Fruit fly (Drosophila melanogaster) whole organism, pupa: ENCODE results near the gene swm.

ENCODE experiments used
- CG10348 ChIP-seq: fragments of 200-800 bp; sonication (Bioruptor generic); IDR thresholded peaks from 2 replicates; pipeline ENCODE4 v1.3.6; 2022; ENCODE audit warnings: missing biosample characterization, missing genetic modification characterization
- CG12605 ChIP-seq: fragments of 200-800 bp; sonication (Bioruptor generic); IDR thresholded peaks from 2 replicates; pipeline ENCODE4 v1.3.6; 2022; ENCODE audit warnings: missing biosample characterization, missing genetic modification characterization
- CG13204 ChIP-seq: fragments of 200-800 bp; sonication (Bioruptor generic); optimal IDR thresholded peaks from 2 replicates; lab custom pipeline; 2018; ENCODE audit warnings: missing biosample characterization, mild to moderate bottlenecking, missing genetic modification characterization, moderate library complexity
- CG14655 ChIP-seq: fragments of 200-800 bp; sonication (Bioruptor generic); optimal IDR thresholded peaks from 3 replicates; lab custom pipeline; 2017; ENCODE audit warnings: mild to moderate bottlenecking, missing biosample characterization, missing genetic modification reagents, missing genetic modification characterization
- CG15710 ChIP-seq: fragments of 200-800 bp; sonication (Bioruptor generic); optimal IDR thresholded peaks from 2 replicates; lab custom pipeline; 2018; ENCODE audit warnings: missing biosample characterization, mild to moderate bottlenecking, missing genetic modification characterization, moderate library complexity
- CG17806 ChIP-seq: fragments of 200-800 bp; sonication (Bioruptor generic); optimal IDR thresholded peaks from 2 replicates; lab custom pipeline; 2018; ENCODE audit warnings: missing biosample characterization, mild to moderate bottlenecking, missing genetic modification characterization, moderate library complexity
- CG32121 ChIP-seq: fragments of 200-800 bp; sonication (Bioruptor generic); IDR thresholded peaks from 2 replicates; pipeline ENCODE4 v1.3.6; 2022; ENCODE audit warnings: missing biosample characterization, missing genetic modification characterization
- CG34367 ChIP-seq: fragments of 200-800 bp; sonication (Bioruptor generic); optimal IDR thresholded peaks from 2 replicates; lab custom pipeline; 2018; ENCODE audit warnings: missing biosample characterization, mild to moderate bottlenecking, missing genetic modification characterization
- CG4496 ChIP-seq: fragments of 200-800 bp; sonication (Bioruptor generic); IDR thresholded peaks from 3 replicates; pipeline ENCODE4 v1.3.6; 2022; ENCODE audit warnings: missing biosample characterization, missing genetic modification characterization
- CG8159 ChIP-seq: fragments of 200-800 bp; sonication (Bioruptor generic); optimal IDR thresholded peaks from 3 replicates; lab custom pipeline; 2018; ENCODE audit warnings: missing biosample characterization, mild to moderate bottlenecking, missing genetic modification characterization, moderate library complexity
- CG8301 ChIP-seq: fragments of 200-800 bp; sonication (Bioruptor generic); optimal IDR thresholded peaks from 2 replicates; lab custom pipeline; 2018; ENCODE audit warnings: missing biosample characterization, mild to moderate bottlenecking, missing genetic modification characterization
- CG9948 ChIP-seq: fragments of 200-800 bp; sonication (Bioruptor generic); optimal IDR thresholded peaks from 2 replicates; lab custom pipeline; 2018; ENCODE audit warnings: missing biosample characterization, mild to moderate bottlenecking, missing genetic modification characterization, moderate library complexity
- D1 ChIP-seq: fragments of 200-800 bp; sonication (Bioruptor generic); optimal IDR thresholded peaks from 2 replicates; lab custom pipeline; 2018; ENCODE audit warnings: missing biosample characterization, mild to moderate bottlenecking, missing genetic modification characterization, moderate library complexity
- EcR ChIP-seq: fragments of 200-800 bp; sonication (Bioruptor generic); optimal IDR thresholded peaks from 3 replicates; lab custom pipeline; 2019; ENCODE audit warnings: missing biosample characterization, missing genetic modification characterization, mild to moderate bottlenecking, moderate library complexity, missing genetic modification reagents
- Ets98B ChIP-seq: fragments of 200-800 bp; sonication (Bioruptor generic); IDR thresholded peaks from 2 replicates; pipeline ENCODE4 v1.3.6; 2022; ENCODE audit warnings: missing biosample characterization, missing genetic modification characterization
- Pif1A ChIP-seq: fragments of 200-800 bp; sonication (Bioruptor generic); optimal IDR thresholded peaks from 3 replicates; lab custom pipeline; 2016; ENCODE audit warnings: missing biosample characterization, missing genetic modification characterization
- Pif1B ChIP-seq: fragments of 200-800 bp; sonication (Bioruptor generic); optimal IDR thresholded peaks from 3 replicates; lab custom pipeline; 2016; ENCODE audit warnings: missing biosample characterization, missing genetic modification characterization
- Snoo ChIP-seq: fragments of 200-800 bp; sonication (Bioruptor generic); optimal IDR thresholded peaks from 3 replicates; lab custom pipeline; 2017; ENCODE audit warnings: missing biosample characterization, mild to moderate bottlenecking, missing genetic modification characterization, inconsistent platforms
- fd96Ca ChIP-seq: fragments of 200-800 bp; sonication (Bioruptor generic); IDR thresholded peaks from 3 replicates; pipeline ENCODE4 v1.3.6; 2022; ENCODE audit warnings: missing biosample characterization, missing genetic modification characterization
- gl ChIP-seq: fragments of 200-800 bp; sonication (Bioruptor generic); optimal IDR thresholded peaks from 2 replicates; lab custom pipeline; 2018; ENCODE audit warnings: missing biosample characterization, mild to moderate bottlenecking, missing genetic modification characterization
- rn ChIP-seq: fragments of 200-800 bp; sonication (Bioruptor generic); IDR thresholded peaks from 2 replicates; pipeline ENCODE4 v1.3.6; 2022; ENCODE audit warnings: missing biosample characterization, missing genetic modification characterization

swm gene

DNA sequence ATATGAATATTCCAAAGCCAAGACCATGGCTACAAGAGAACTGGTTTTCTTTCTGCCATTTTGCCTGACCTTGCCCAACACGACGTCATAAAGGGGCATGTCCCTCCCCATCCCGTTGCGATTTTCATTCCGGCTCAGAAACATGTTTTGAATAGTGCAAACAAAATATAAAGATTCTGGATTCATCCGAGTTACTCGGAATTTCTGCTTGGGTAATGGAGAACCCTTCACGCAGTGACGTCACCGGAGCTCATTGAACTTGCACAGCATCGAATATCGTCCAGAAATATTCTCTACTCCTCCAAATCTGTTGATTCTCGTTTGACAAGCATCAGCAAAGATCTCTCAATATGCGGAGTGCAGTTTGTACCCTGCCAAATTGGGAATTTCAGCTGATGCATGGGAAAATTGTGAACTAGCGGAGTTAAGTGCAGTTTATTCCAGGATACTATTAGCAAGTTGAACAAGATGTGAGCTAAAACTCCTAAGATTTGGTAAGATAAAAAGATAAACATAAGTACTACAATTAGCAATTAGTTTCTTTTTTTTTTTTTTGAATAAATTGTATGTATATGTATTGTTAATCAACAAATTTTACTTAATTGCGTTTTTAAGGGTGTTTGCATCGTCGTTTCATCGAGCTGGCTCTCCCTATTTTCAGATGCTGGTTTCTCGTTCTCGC lies 38.8 kb upstream of the swm start, which contains the start of gene CG10026:
Gene CG10026 (plus strand): TSS at position 187 of the 682 bp plus-strand sequence.
- no peak for TF ChIP-seq Ets98B (GFP tag; lab: Robert Waterston, UW)
- TF ChIP-seq Pif1A = peak; percentile 59
- TF ChIP-seq Pif1B (GFP tag; lab: Kevin White, UChicago) = peak; percentile 42
- TF ChIP-seq CG14655 (GFP tag; lab: Kevin White, UChicago) = peak; percentile 61
- peak; percentile 69 for TF ChIP-seq CG15710 (tag; lab: Kevin White, UChicago)
- TF ChIP-seq CG32121 (GFP tag; lab: Robert Waterston, UW) = peak; percentile 11; the same call in 1 of the 2 replicates
- peak; percentile 52 for TF ChIP-seq Snoo (tag; lab: Kevin White, UChicago)
- TF ChIP-seq CG8159 (tag; lab: Kevin White, UChicago) = peak; percentile 73
- peak; percentile 48 for TF ChIP-seq CG8301 (tag; lab: Kevin White, UChicago)
- no peak for TF ChIP-seq fd96Ca (GFP tag; lab: Robert Waterston, UW)
- TF ChIP-seq CG17806 (tag; lab: Kevin White, UChicago) = peak; percentile 29
- TF ChIP-seq D1 (tag; lab: Kevin White, UChicago) = no peak
- TF ChIP-seq CG9948 = peak; percentile 58
- peak; percentile 60 for TF ChIP-seq CG34367 (tag; lab: Kevin White, UChicago)
- no peak for TF ChIP-seq rn (GFP tag; lab: Robert Waterston, UW)
- peak; percentile 99 for TF ChIP-seq EcR (GFP tag; lab: Kevin White, UChicago)
- TF ChIP-seq, all 21 proteins: peak for 12

DNA sequence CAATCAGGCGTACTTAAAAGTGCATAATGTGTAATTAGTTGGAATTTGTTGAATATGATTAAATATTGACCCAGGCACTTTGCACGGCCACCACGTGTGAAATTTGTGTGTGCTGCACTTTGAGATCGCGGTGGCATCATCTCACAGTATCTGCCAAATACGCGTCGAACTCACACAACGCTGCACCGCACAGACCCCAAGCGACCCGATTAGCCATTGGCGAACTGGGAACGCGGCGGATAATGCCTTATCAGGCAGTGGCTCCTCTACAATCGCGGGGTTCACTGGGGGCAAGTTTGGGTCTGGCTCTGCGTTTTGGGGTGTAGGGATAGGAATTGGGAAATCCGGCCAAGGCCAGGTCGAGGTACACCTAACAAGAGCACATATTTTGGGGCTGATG lies 37.8 kb upstream of the swm start:
- TF ChIP-seq CG13204 (GFP tag; lab: Kevin White, UChicago) (no peak), CG32121 (GFP tag; lab: Robert Waterston, UW) (peak; percentile 26; the same call in 1 of the 2 replicates)

DNA sequence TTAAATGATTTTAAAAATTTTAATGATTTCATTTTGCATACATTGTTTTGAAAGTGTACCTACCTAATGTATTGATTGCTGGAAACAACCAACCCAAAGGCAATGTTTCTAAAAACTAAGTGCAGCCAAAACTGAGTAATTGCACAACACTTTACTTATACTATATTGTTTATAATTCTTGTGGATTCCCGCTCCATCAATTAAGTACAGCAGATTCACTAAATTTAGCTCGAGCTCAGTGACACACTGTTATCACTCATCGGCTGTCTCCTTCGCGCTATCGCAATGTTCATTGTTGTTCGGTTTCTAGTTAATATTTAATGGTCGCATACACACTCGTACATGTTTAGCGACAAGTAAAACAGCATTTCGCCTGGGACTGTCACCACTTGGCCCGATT lies 37.3 kb upstream of the swm start:
- no peak for TF ChIP-seq CG8301 (tag; lab: Kevin White, UChicago)
- TF ChIP-seq CG32121 (GFP tag; lab: Robert Waterston, UW) = no peak
- TF ChIP-seq CG13204 (GFP tag; lab: Kevin White, UChicago) = no peak
- TF ChIP-seq EcR (GFP tag; lab: Kevin White, UChicago) = no peak
- no peak for TF ChIP-seq D1 (tag; lab: Kevin White, UChicago)
- TF ChIP-seq rn (GFP tag; lab: Robert Waterston, UW) = no peak

DNA sequence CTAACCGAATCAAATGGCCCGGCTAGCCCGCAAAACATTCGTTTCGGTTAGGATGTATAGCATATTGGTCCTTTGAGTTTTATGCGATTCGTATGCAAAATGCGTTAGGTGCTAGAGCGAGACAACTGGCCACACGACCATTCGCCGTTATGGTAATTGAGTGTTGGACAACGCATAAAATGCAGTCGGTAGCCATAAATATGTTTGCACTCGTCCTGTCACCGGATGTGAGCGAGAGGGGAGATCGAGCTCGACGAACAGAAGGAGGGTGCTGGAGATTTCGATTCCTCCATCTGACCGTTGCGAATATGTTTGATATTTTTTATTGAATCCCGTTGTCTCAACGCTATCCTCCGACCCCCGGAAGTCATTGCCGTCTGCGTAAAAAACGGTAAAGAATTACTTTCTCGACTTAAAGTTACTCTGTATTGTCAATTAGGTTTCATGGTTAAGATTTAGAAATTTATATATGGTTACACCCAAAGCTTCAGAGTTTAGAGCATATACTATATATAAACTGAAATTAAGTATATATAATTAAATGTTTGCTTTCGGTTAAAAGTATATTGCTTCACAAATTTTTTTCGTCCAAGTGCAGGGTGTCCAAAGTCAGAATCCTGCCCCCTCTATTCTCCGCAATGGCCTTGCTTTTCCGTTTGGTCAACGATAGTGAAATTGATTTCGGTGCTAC lies 35.0 kb upstream of the swm start:
- TF ChIP-seq CG8159 (tag; lab: Kevin White, UChicago) (no peak), Snoo (tag; lab: Kevin White, UChicago) (no peak), rn (GFP tag; lab: Robert Waterston, UW) (no peak), CG13204 (GFP tag; lab: Kevin White, UChicago) (no peak), CG12605 (GFP tag; lab: Robert Waterston, UW) (no peak), CG10348 (GFP tag; lab: Robert Waterston, UW) (no peak), CG14655 (GFP tag; lab: Kevin White, UChicago) (no peak), fd96Ca (GFP tag; lab: Robert Waterston, UW) (no peak), Pif1A (no peak), CG17806 (tag; lab: Kevin White, UChicago) (no peak), gl (no peak), CG8301 (tag; lab: Kevin White, UChicago) (no peak), CG15710 (tag; lab: Kevin White, UChicago) (no peak), CG34367 (tag; lab: Kevin White, UChicago) (no peak), Ets98B (GFP tag; lab: Robert Waterston, UW) (no peak), CG32121 (GFP tag; lab: Robert Waterston, UW) (no peak)

DNA sequence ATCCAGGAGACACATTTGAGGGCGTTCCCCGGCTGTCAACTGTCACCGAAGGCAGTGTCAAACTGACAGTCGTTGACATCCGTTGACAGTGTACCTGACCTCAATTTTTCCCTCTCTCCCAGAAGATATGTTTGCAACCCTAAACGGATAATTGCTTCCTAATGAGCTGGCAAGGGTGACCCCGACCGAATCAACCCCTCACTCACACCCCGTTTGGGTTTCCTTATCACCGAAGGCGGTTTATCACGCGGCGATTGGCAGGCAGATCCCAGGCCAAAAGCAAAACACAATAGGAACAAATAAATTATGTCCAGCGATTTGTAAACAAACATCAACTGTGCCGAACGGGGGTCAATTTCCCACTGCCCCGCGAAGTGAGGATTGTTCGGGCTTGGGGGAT lies 33.6 kb upstream of the swm start:
- no peak for TF ChIP-seq Ets98B (GFP tag; lab: Robert Waterston, UW)
- no peak for TF ChIP-seq CG9948
- TF ChIP-seq CG15710 (tag; lab: Kevin White, UChicago) = no peak
- no peak for TF ChIP-seq fd96Ca (GFP tag; lab: Robert Waterston, UW)
- TF ChIP-seq CG13204 (GFP tag; lab: Kevin White, UChicago) = no peak
- no peak for TF ChIP-seq D1 (tag; lab: Kevin White, UChicago)
- no peak for TF ChIP-seq CG32121 (GFP tag; lab: Robert Waterston, UW)
- TF ChIP-seq Pif1A = no peak
- TF ChIP-seq rn (GFP tag; lab: Robert Waterston, UW) = no peak
- TF ChIP-seq CG8159 (tag; lab: Kevin White, UChicago) = no peak
- TF ChIP-seq CG34367 (tag; lab: Kevin White, UChicago) = no peak
- TF ChIP-seq CG10348 (GFP tag; lab: Robert Waterston, UW) = no peak
- no peak for TF ChIP-seq CG14655 (GFP tag; lab: Kevin White, UChicago)
- no peak for TF ChIP-seq CG17806 (tag; lab: Kevin White, UChicago)
- no peak for TF ChIP-seq EcR (GFP tag; lab: Kevin White, UChicago)

DNA sequence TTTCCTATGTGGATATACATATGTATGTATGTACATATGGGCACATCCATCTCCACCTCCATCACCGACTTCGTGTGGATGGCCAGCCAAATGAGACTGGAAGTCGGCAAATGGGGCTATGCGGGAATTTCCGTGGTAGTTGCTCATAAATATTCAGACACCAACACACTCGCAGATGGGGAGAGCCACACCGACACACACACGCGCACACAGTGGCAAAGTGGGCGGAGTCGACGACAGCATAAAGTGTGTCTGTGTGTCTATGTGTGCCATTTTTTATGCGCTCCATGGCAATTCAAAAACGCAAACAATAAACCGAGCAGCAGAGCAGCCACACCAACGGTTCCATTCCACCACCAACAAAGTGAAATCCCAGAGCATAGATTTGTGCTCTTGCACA lies 30.2 kb upstream of the swm start:
- TF ChIP-seq D1 (tag; lab: Kevin White, UChicago) (no peak), Ets98B (GFP tag; lab: Robert Waterston, UW) (peak; percentile 19; the same call in 1 of the 2 replicates), CG4496 (peak; percentile 72; the same call in 2 of the 3 replicates), CG9948 (no peak), CG8159 (tag; lab: Kevin White, UChicago) (no peak)
